Worm (Caenorhabditis elegans) whole organism, L4/young adult: ENCODE data around the gene F26F2.7.
"Not testable (repeated sequence)": the region's sequence is repeated elsewhere in the genome, so short reads cannot be mapped to it uniquely, and the experiment has no call there.

Experiments used
- W03F9.2 ChIP-seq: fragments of 150-350 bp; optimal IDR thresholded peaks from 2 replicates; lab custom pipeline; 2014; ENCODE audit warnings: missing biosample characterization, missing genetic modification characterization
- dao-5 ChIP-seq: sonication (generic microtip); optimal IDR thresholded peaks from 2 replicates; lab custom pipeline; 2016; ENCODE audit warnings: missing genotype, missing genetic modification characterization, moderate library complexity, missing compliant biosample characterization
- him-1 ChIP-seq: sonication (generic microtip); optimal IDR thresholded peaks from 2 replicates; lab custom pipeline; 2016; ENCODE audit warnings: missing genotype, missing genetic modification reagents, missing genetic modification characterization, missing compliant biosample characterization

- TF ChIP-seq him-1, dao-5, W03F9.2 (tag; lab: Kevin White, UChicago): not testable (repeated sequence)
These were observed 16.7 kb upstream of the F26F2.7 start, which contains the start of gene F26F2.13 for ce11 chrV:20564054-20564453.
